Worm (Caenorhabditis elegans) whole organism, L4 larva: ENCODE measurements around the gene clh-5.
A peak's percentile ranks its signal among the peaks of the same experiment; 100 is the strongest.

Source experiments
- D1046.2 ChIP-seq: fragments of 200-800 bp; sonication (Bioruptor generic); IDR thresholded peaks from 2 replicates; pipeline ENCODE4 v1.3.6; 2022; ENCODE audit warnings: missing genetic modification characterization, missing compliant biosample characterization
- F37D6.2 ChIP-seq: sonication (generic microtip); optimal IDR thresholded peaks from 2 replicates; lab custom pipeline; 2016; ENCODE audit warnings: mild to moderate bottlenecking, missing genetic modification characterization, missing compliant biosample characterization
- R02D3.7 ChIP-seq: fragments of 150-350 bp; sonication (generic microtip); optimal IDR thresholded peaks from 3 replicates; lab custom pipeline; 2014; ENCODE audit warnings: missing biosample characterization, missing genetic modification characterization
- T20F7.1 ChIP-seq: fragments of 200-800 bp; sonication (Bioruptor generic); optimal IDR thresholded peaks from 2 replicates; lab custom pipeline; 2018; ENCODE audit warnings: mild to moderate bottlenecking, missing genetic modification characterization, missing compliant biosample characterization
- T26A8.4 ChIP-seq: fragments of 200-800 bp; sonication (Bioruptor generic); IDR thresholded peaks from 2 replicates; pipeline ENCODE4 v1.3.6; 2022; ENCODE audit warnings: missing genetic modification characterization, missing compliant biosample characterization
- Y48G9A.11 ChIP-seq: fragments of 200-800 bp; sonication (Bioruptor generic); IDR thresholded peaks from 2 replicates; pipeline ENCODE4 v1.3.6; 2022; ENCODE audit warnings: missing genetic modification reagents, missing genetic modification characterization, missing compliant biosample characterization
- Y5F2A.4 ChIP-seq: fragments of 200-800 bp; sonication (Bioruptor generic); optimal IDR thresholded peaks from 2 replicates; lab custom pipeline; 2018; ENCODE audit warnings: mild to moderate bottlenecking, missing genetic modification characterization, missing compliant biosample characterization
- ZK337.2 ChIP-seq: fragments of 200-800 bp; sonication (Bioruptor generic); IDR thresholded peaks from 2 replicates; pipeline ENCODE4 v1.3.6; 2022; ENCODE audit warnings: missing genetic modification reagents, missing genetic modification characterization, missing compliant biosample characterization
- aha-1 ChIP-seq: fragments of 150-350 bp; peaks from one replicate; lab custom pipeline; 2014; ENCODE audit warnings: missing biosample characterization, missing genetic modification characterization
- aly-2 ChIP-seq: sonication (generic microtip); optimal IDR thresholded peaks from 2 replicates; lab custom pipeline; 2018; ENCODE audit warnings: missing biosample characterization, missing genetic modification characterization
- ceh-20 ChIP-seq: fragments of 200-800 bp; sonication (Bioruptor generic); IDR thresholded peaks from 2 replicates; pipeline ENCODE4 v1.3.6; 2022; ENCODE audit warnings: missing genetic modification reagents, missing genetic modification characterization, missing compliant biosample characterization
- ceh-28 ChIP-seq: fragments of 150-350 bp; optimal IDR thresholded peaks from 2 replicates; lab custom pipeline; 2014; ENCODE audit warnings: missing biosample characterization, missing genetic modification reagents, missing genetic modification characterization
- ceh-32 ChIP-seq: sonication (generic microtip); optimal IDR thresholded peaks from 2 replicates; lab custom pipeline; 2016; ENCODE audit warnings: mild to moderate bottlenecking, missing genetic modification characterization, missing compliant biosample characterization; ENCODE audit not compliant: poor library complexity
- ceh-44 ChIP-seq: fragments of 200-800 bp; sonication (Bioruptor generic); IDR thresholded peaks from 2 replicates; pipeline ENCODE4 v1.3.6; 2022; ENCODE audit warnings: missing genetic modification reagents, missing genetic modification characterization, missing compliant biosample characterization
- ces-1 ChIP-seq: fragments of 150-350 bp; sonication (generic microtip); optimal IDR thresholded peaks from 4 replicates; lab custom pipeline; 2014; ENCODE audit warnings: missing biosample characterization, missing genetic modification reagents, missing genetic modification characterization
- daf-12 ChIP-seq: fragments of 150-350 bp; optimal IDR thresholded peaks from 2 replicates; lab custom pipeline; 2014; ENCODE audit warnings: missing biosample characterization, missing genetic modification reagents, missing genetic modification characterization
- daf-8 ChIP-seq: fragments of 200-800 bp; sonication (Bioruptor generic); IDR thresholded peaks from 2 replicates; pipeline ENCODE4 v1.3.6; 2022; ENCODE audit warnings: missing genetic modification characterization, missing compliant biosample characterization
- dmd-6 ChIP-seq: fragments of 200-800 bp; sonication (Bioruptor generic); IDR thresholded peaks from 2 replicates; pipeline ENCODE4 v1.3.6; 2022; ENCODE audit warnings: missing genetic modification reagents, missing genetic modification characterization, missing compliant biosample characterization
- dmd-9 ChIP-seq: fragments of 200-800 bp; sonication (Bioruptor generic); IDR thresholded peaks from 2 replicates; pipeline ENCODE4 v1.3.6; 2022; ENCODE audit warnings: missing genetic modification reagents, missing genetic modification characterization, missing compliant biosample characterization
- dpl-1 ChIP-seq: fragments of 150-350 bp; optimal IDR thresholded peaks from 2 replicates; lab custom pipeline; 2014; ENCODE audit warnings: missing biosample characterization, missing genetic modification reagents, missing genetic modification characterization
- egl-43 ChIP-seq: fragments of 200-800 bp; sonication (Bioruptor generic); IDR thresholded peaks from 2 replicates; pipeline ENCODE4 v1.3.6; 2022; ENCODE audit warnings: missing genetic modification reagents, missing genetic modification characterization, missing compliant biosample characterization
- hmg-1.1 ChIP-seq: fragments of 200-800 bp; sonication (Bioruptor generic); IDR thresholded peaks from 2 replicates; pipeline ENCODE4 v1.3.6; 2022; ENCODE audit warnings: missing genetic modification reagents, missing genetic modification characterization, missing compliant biosample characterization
- jun-1 ChIP-seq: fragments of 150-350 bp; optimal IDR thresholded peaks from 2 replicates; lab custom pipeline; 2014; ENCODE audit warnings: missing biosample characterization, missing genetic modification reagents, missing genetic modification characterization
- lim-7 ChIP-seq: fragments of 200-800 bp; sonication (Bioruptor generic); IDR thresholded peaks from 2 replicates; pipeline ENCODE4 v1.3.6; 2022; ENCODE audit warnings: missing genetic modification characterization, missing compliant biosample characterization
- lin-1 ChIP-seq: fragments of 200-800 bp; sonication (Bioruptor generic); IDR thresholded peaks from 2 replicates; pipeline ENCODE4 v1.3.6; 2022; ENCODE audit warnings: missing genetic modification reagents, missing genetic modification characterization, missing compliant biosample characterization
- lin-38 ChIP-seq: fragments of 200-800 bp; sonication (Bioruptor generic); IDR thresholded peaks from 2 replicates; pipeline ENCODE4 v1.3.6; 2022; ENCODE audit warnings: missing genetic modification reagents, missing genetic modification characterization, missing compliant biosample characterization
- lin-39 ChIP-seq: fragments of 150-350 bp; optimal IDR thresholded peaks from 2 replicates; lab custom pipeline; 2014; ENCODE audit warnings: missing biosample characterization, missing genetic modification reagents, missing genetic modification characterization
- lir-3 ChIP-seq: sonication (generic microtip); optimal IDR thresholded peaks from 2 replicates; lab custom pipeline; 2016; ENCODE audit warnings: mild to moderate bottlenecking, missing genetic modification characterization, missing compliant biosample characterization
- lsy-2 ChIP-seq, 2 experiments: fragments of 150-350 bp in 1 of 2; sonication (generic microtip) in 1 of 2; optimal IDR thresholded peaks; 2 replicates each; lab custom pipeline; 2014 to 2017; ENCODE audit warnings: missing biosample characterization in 2 of 2, missing genetic modification characterization in 2 of 2
- madf-9 ChIP-seq: fragments of 200-800 bp; sonication (Bioruptor generic); conservative IDR thresholded peaks from 2 replicates; pipeline ENCODE4 v1.3.6; 2022; ENCODE audit warnings: missing genetic modification reagents, missing genetic modification characterization, missing compliant biosample characterization
- mdt-29 ChIP-seq: fragments of 200-800 bp; sonication (Bioruptor generic); IDR thresholded peaks from 2 replicates; pipeline ENCODE4 v1.3.6; 2022; ENCODE audit warnings: missing genetic modification reagents, missing genetic modification characterization, missing compliant biosample characterization
- mxl-2 ChIP-seq: fragments of 200-800 bp; sonication (Bioruptor generic); conservative IDR thresholded peaks from 2 replicates; pipeline ENCODE4 v1.3.6; 2022; ENCODE audit warnings: missing genetic modification reagents, missing genetic modification characterization, missing compliant biosample characterization
- mxl-3 ChIP-seq: fragments of 200-800 bp; sonication (Bioruptor generic); optimal IDR thresholded peaks from 2 replicates; lab custom pipeline; 2018; ENCODE audit warnings: mild to moderate bottlenecking, missing genetic modification characterization, missing compliant biosample characterization
- nhr-10 ChIP-seq: fragments of 150-350 bp; optimal IDR thresholded peaks from 2 replicates; lab custom pipeline; 2014; ENCODE audit warnings: missing biosample characterization, missing genetic modification characterization
- nhr-102 ChIP-seq: sonication (generic microtip); optimal IDR thresholded peaks from 2 replicates; lab custom pipeline; 2016; ENCODE audit warnings: mild to moderate bottlenecking, missing genetic modification characterization, moderate library complexity, missing compliant biosample characterization
- nhr-11 ChIP-seq: fragments of 150-350 bp; optimal IDR thresholded peaks from 2 replicates; lab custom pipeline; 2014; ENCODE audit warnings: missing biosample characterization, missing genetic modification characterization
- nhr-111 ChIP-seq: fragments of 200-800 bp; sonication (Bioruptor generic); optimal IDR thresholded peaks from 2 replicates; lab custom pipeline; 2018; ENCODE audit warnings: mild to moderate bottlenecking, missing genetic modification characterization, missing compliant biosample characterization
- nhr-28 ChIP-seq: fragments of 150-350 bp; optimal IDR thresholded peaks from 2 replicates; lab custom pipeline; 2014; ENCODE audit warnings: missing biosample characterization, missing genetic modification characterization
- nhr-41 ChIP-seq: fragments of 200-800 bp; sonication (Bioruptor generic); IDR thresholded peaks from 2 replicates; pipeline ENCODE4 v1.3.6; 2022; ENCODE audit warnings: missing genetic modification reagents, missing genetic modification characterization, missing compliant biosample characterization
- nhr-42 ChIP-seq: fragments of 200-800 bp; sonication (Bioruptor generic); IDR thresholded peaks from 2 replicates; pipeline ENCODE4 v1.3.6; 2022; ENCODE audit warnings: missing genetic modification characterization, missing compliant biosample characterization
- nhr-48 ChIP-seq: sonication (generic microtip); optimal IDR thresholded peaks from 2 replicates; lab custom pipeline; 2016; ENCODE audit warnings: mild to moderate bottlenecking, missing genetic modification characterization, missing compliant biosample characterization
- pha-4 ChIP-seq, 2 experiments: fragments of 150-350 bp in 1 of 2; fragments of 200-800 bp in 1 of 2; sonication (Bioruptor generic) in 1 of 2; IDR thresholded peaks in 1 of 2; optimal IDR thresholded peaks in 1 of 2; 2 replicates each; pipeline versions ENCODE4 v1.3.6 to Lab custom; 2014 to 2022; ENCODE audit warnings: missing genetic modification characterization in 2 of 2, missing genetic modification reagents in 2 of 2, missing biosample characterization in 1 of 2, missing compliant biosample characterization in 1 of 2
- pqm-1 ChIP-seq: sonication (generic microtip); optimal IDR thresholded peaks from 2 replicates; lab custom pipeline; 2017; ENCODE audit warnings: missing biosample characterization, missing genetic modification characterization
- rbr-2 ChIP-seq: sonication (generic microtip); optimal IDR thresholded peaks from 2 replicates; lab custom pipeline; 2016; ENCODE audit warnings: missing genotype, missing genetic modification characterization, missing compliant biosample characterization
- saeg-2 ChIP-seq: fragments of 200-800 bp; sonication (Bioruptor generic); IDR thresholded peaks from 2 replicates; pipeline ENCODE4 v1.3.6; 2022; ENCODE audit warnings: missing genetic modification reagents, missing genetic modification characterization, missing compliant biosample characterization
- spr-3 ChIP-seq: fragments of 200-800 bp; sonication (Bioruptor generic); optimal IDR thresholded peaks from 2 replicates; lab custom pipeline; 2018; ENCODE audit warnings: mild to moderate bottlenecking, missing genetic modification characterization, missing compliant biosample characterization
- tag-97 ChIP-seq: fragments of 200-800 bp; sonication (Bioruptor generic); IDR thresholded peaks from 2 replicates; pipeline ENCODE4 v1.3.6; 2022; ENCODE audit warnings: missing genetic modification characterization, missing compliant biosample characterization
- zip-11 ChIP-seq: fragments of 200-800 bp; sonication (Bioruptor generic); IDR thresholded peaks from 2 replicates; pipeline ENCODE4 v1.3.6; 2022; ENCODE audit warnings: missing genetic modification characterization, missing compliant biosample characterization
- ztf-7 ChIP-seq: fragments of 150-350 bp; optimal IDR thresholded peaks from 2 replicates; lab custom pipeline; 2014; ENCODE audit warnings: missing biosample characterization, missing genetic modification characterization

clh-5 gene

ce11 chrII:9100798-9101197, 2.4 kb upstream of the clh-5 start, which contains the start of gene T24H10.5:
T24H10.5 (plus strand) TSS chrII:9101098.
- TF ChIP-seq nhr-111 (GFP tag; lab: Kevin White, UChicago) (no peak), aha-1 (tag; lab: Kevin White, UChicago) (peak; percentile 40)

- TF ChIP-seq mdt-29 (no peak), mxl-2 (GFP tag; lab: Robert Waterston, UW) (no peak), nhr-11 (tag; lab: Kevin White, UChicago) (peak; percentile 47), dmd-9 (no peak), egl-43 (GFP tag; lab: Robert Waterston, UW) (no peak), nhr-111 (GFP tag; lab: Kevin White, UChicago) (no peak), aha-1 (tag; lab: Kevin White, UChicago) (no peak), lim-7 (no peak), pqm-1 (tag; lab: Kevin White, UChicago) (no peak), dpl-1 (GFP tag; lab: Kevin White, UChicago) (peak; percentile 75), R02D3.7 (no peak), ceh-32 (tag; lab: Kevin White, UChicago) (no peak), nhr-10 (tag; lab: Kevin White, UChicago) (no peak), T26A8.4 (GFP tag; lab: Robert Waterston, UW) (peak; percentile 43; the same call in 1 of the 2 replicates), hmg-1.1 (GFP tag; lab: Robert Waterston, UW) (peak; percentile 53), nhr-102 (peak; percentile 55), nhr-48 (tag; lab: Kevin White, UChicago) (peak; percentile 56), spr-3 (no peak), saeg-2 (no peak), tag-97 (GFP tag; lab: Robert Waterston, UW) (no peak), jun-1 (tag; lab: Kevin White, UChicago) (no peak), nhr-28 (tag; lab: Kevin White, UChicago) (peak; percentile 10), mxl-3 (GFP tag; lab: Kevin White, UChicago) (peak; percentile 10), D1046.2 (GFP tag; lab: Robert Waterston, UW) (no peak), ces-1 (no peak), zip-11 (GFP tag; lab: Robert Waterston, UW) (no peak), pha-4 (GFP tag; IDR thresholded peaks at IDR 0.05; lab: Robert Waterston, UW) (no peak), pha-4 (tag; optimal IDR thresholded peaks at IDR 0.05; lab: Kevin White, UChicago) (peak; percentile 15), ceh-20 (GFP tag; lab: Robert Waterston, UW) (no peak), T20F7.1 (GFP tag; lab: Kevin White, UChicago) (peak; percentile 65), daf-12 (tag; lab: Kevin White, UChicago) (no peak), ceh-44 (GFP tag; lab: Robert Waterston, UW) (no peak), madf-9 (GFP tag; lab: Robert Waterston, UW) (no peak), ztf-7 (tag; lab: Kevin White, UChicago) (no peak), nhr-41 (GFP tag; lab: Robert Waterston, UW) (no peak), lin-38 (GFP tag; lab: Robert Waterston, UW) (peak; percentile 79), lir-3 (tag; lab: Kevin White, UChicago) (no peak), lsy-2 (tag; optimal IDR thresholded peaks at IDR 0.05; lab: Kevin White, UChicago) (peak; percentile 14 to 82), F37D6.2 (tag; lab: Kevin White, UChicago) (peak; percentile 48), aly-2 (tag; lab: Kevin White, UChicago) (no peak), nhr-42 (no peak), ceh-28 (tag; lab: Kevin White, UChicago) (no peak), Y48G9A.11 (GFP tag; lab: Robert Waterston, UW) (no peak), daf-8 (no peak), rbr-2 (tag; lab: Kevin White, UChicago) (peak; percentile 71), dmd-6 (GFP tag; lab: Robert Waterston, UW) (peak; percentile 65), lin-1 (no peak), Y5F2A.4 (GFP tag; lab: Kevin White, UChicago) (no peak), ZK337.2 (GFP tag; lab: Robert Waterston, UW) (no peak), lin-39 (no peak)
Observed at ce11 chrII:9099017-9099416, 612 bp upstream of the clh-5 start, which contains the start of gene T24H10.1. T24H10.1 (plus strand) TSS chrII:9099371.
